Fruit fly (Drosophila melanogaster): ENCODE data around the gene ergic53.

The ergic53 gene

DNA sequence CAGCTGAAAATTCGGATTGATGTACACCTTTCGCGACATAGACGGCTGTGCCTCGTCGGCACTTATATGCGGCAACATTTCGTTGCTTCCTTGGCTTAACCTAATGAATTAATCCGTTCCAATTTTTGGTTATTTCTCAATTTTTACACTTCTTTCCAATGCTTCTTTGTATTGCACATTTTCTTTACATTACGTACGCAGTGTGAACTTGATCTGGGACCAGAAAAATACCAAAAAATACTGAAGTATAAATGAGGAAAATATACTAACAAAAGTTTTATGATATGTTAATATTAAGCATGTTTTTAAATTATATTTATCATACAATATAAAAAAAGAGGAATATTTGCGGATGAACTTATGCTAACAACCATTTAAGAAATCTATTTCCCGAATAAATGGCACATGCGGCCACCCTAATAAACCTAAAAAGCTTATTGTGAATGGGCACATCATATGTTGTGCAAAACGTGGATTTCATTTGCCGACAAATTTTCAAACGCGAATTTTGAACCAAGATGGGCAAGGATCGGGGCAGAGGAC, 25.1 kb upstream of the ergic53 start, which contains the start of the genes ZC3H3 and Pus7 (continued):
- TF ChIP-seq CG7372 (GFP tag; IDR thresholded peaks at IDR 0.05) (no peak), tgo (GFP tag; IDR thresholded peaks at IDR 0.05) (no peak), CG1647 (GFP tag; optimal IDR thresholded peaks at IDR 0.05) (no peak), Nf-YC (tag; optimal IDR thresholded peaks at IDR 0.05) (peak; percentile 44), Six4 (GFP tag; optimal IDR thresholded peaks at IDR 0.05) (no peak), danr (GFP tag; IDR thresholded peaks at IDR 0.05) (no peak), Jarid2 (GFP tag; optimal IDR thresholded peaks at IDR 0.05) (no peak), bsh (GFP tag; optimal IDR thresholded peaks at IDR 0.05) (no peak), ro (GFP tag; IDR thresholded peaks at IDR 0.05) (no peak), CG16813 (GFP tag; IDR thresholded peaks at IDR 0.05; ENCODE audit: partially characterized antibody) (no peak), CG18011 (GFP tag; optimal IDR thresholded peaks at IDR 0.05) (no peak), CG12071 (GFP tag; optimal IDR thresholded peaks at IDR 0.05) (no peak), CG42726 (GFP tag; IDR thresholded peaks at IDR 0.05; ENCODE audit: partially characterized antibody) (no peak), H15 (GFP tag; IDR thresholded peaks at IDR 0.05) (no peak), dan (GFP tag; IDR thresholded peaks at IDR 0.05) (no peak), kni (GFP tag; optimal IDR thresholded peaks at IDR 0.05) (no peak), pros (GFP tag; optimal IDR thresholded peaks at IDR 0.05) (no peak), toy (GFP tag; IDR thresholded peaks at IDR 0.05) (no peak), sr (GFP tag; IDR thresholded peaks at IDR 0.05) (no peak), PHDP (tag; optimal IDR thresholded peaks at IDR 0.05) (peak; percentile 52), CG18619 (GFP tag; optimal IDR thresholded peaks at IDR 0.05) (no peak), ewg (GFP tag; optimal IDR thresholded peaks at IDR 0.05) (peak; percentile 37), gem (tag; optimal IDR thresholded peaks at IDR 0.05) (no peak), B-H2 (GFP tag; optimal IDR thresholded peaks at IDR 0.05) (no peak), Fer2 (tag; optimal IDR thresholded peaks at IDR 0.05) (no peak), seq (GFP tag; IDR thresholded peaks at IDR 0.05) (no peak), CG11695 (GFP tag; IDR thresholded peaks at IDR 0.05) (no peak), Dek (tag; optimal IDR thresholded peaks at IDR 0.05) (no peak), Adf1 (GFP tag; IDR thresholded peaks at IDR 0.05) (no peak), CG15601 (tag; optimal IDR thresholded peaks at IDR 0.05) (peak; percentile 43), shn (GFP tag; optimal IDR thresholded peaks at IDR 0.05) (no peak), CG2712 (tag; optimal IDR thresholded peaks at IDR 0.05) (peak; percentile 100), kah (GFP tag; optimal IDR thresholded peaks at IDR 0.05) (no peak), Awh (GFP tag; IDR thresholded peaks at IDR 0.05) (no peak), sob (GFP tag; IDR thresholded peaks at IDR 0.05) (no peak), al (GFP tag; IDR thresholded peaks at IDR 0.05) (no peak), Side (GFP tag; optimal IDR thresholded peaks at IDR 0.05) (no peak), Ada2b (GFP tag; IDR thresholded peaks at IDR 0.05) (no peak), Dll (GFP tag; IDR thresholded peaks at IDR 0.05; ENCODE audit: partially characterized antibody) (no peak; the same call in 2 of the 4 replicates), CG14441 (GFP tag; IDR thresholded peaks at IDR 0.05) (no peak), HHEX (GFP tag; optimal IDR thresholded peaks at IDR 0.05) (no peak), ranshi (GFP tag; IDR thresholded peaks at IDR 0.05) (peak; percentile 92), esg (GFP tag; conservative IDR thresholded peaks at IDR 0.05) (no peak), en (GFP tag; optimal IDR thresholded peaks at IDR 0.05) (no peak), Dip3 (GFP tag; optimal IDR thresholded peaks at IDR 0.05) (no peak), NC2β (GFP tag; optimal IDR thresholded peaks at IDR 0.05) (no peak), Kr (GFP tag; optimal IDR thresholded peaks at IDR 0.05) (no peak), hb (GFP tag; IDR thresholded peaks at IDR 0.05; ENCODE audit: partially characterized antibody) (no peak), lola (GFP tag; optimal IDR thresholded peaks at IDR 0.05) (no peak), caup (GFP tag; optimal IDR thresholded peaks at IDR 0.05; ENCODE audit: severe bottlenecking) (no peak), fd3F (GFP tag; optimal IDR thresholded peaks at IDR 0.05) (no peak)

Measured in whole organism, embryonic.